Fruit fly (Drosophila melanogaster) whole organism, embryonic: ENCODE measurements around the gene CG8173.
A peak's percentile ranks its signal among the peaks of the same experiment; 100 is the strongest.

Source experiments
- B-H1 ChIP-seq: fragments of 200-800 bp; sonication (Bioruptor generic); IDR thresholded peaks from 3 replicates; pipeline ENCODE4 v1.3.6; 2022; ENCODE audit warnings: missing biosample characterization, missing genetic modification characterization
- Bdp1 ChIP-seq: fragments of 200-800 bp; sonication (Bioruptor generic); optimal IDR thresholded peaks from 3 replicates; lab custom pipeline; 2016; ENCODE audit warnings: missing biosample characterization, missing genetic modification characterization
- CG10959 ChIP-seq: fragments of 200-800 bp; sonication (Bioruptor generic); IDR thresholded peaks from 2 replicates; pipeline ENCODE4 v1.3.6; 2022; ENCODE audit warnings: missing biosample characterization, missing genetic modification characterization
- CG12219 ChIP-seq: fragments of 200-800 bp; sonication (Bioruptor generic); optimal IDR thresholded peaks from 3 replicates; lab custom pipeline; 2018; ENCODE audit warnings: missing biosample characterization, mild to moderate bottlenecking, missing genetic modification characterization
- CG12769 ChIP-seq: fragments of 200-800 bp; sonication (Bioruptor generic); optimal IDR thresholded peaks from 2 replicates; lab custom pipeline; 2019; ENCODE audit warnings: missing biosample characterization, mild to moderate bottlenecking, missing genetic modification characterization, moderate library complexity
- CG1529 ChIP-seq: fragments of 200-800 bp; sonication (Bioruptor generic); optimal IDR thresholded peaks from 3 replicates; lab custom pipeline; 2018; ENCODE audit warnings: missing biosample characterization, missing genetic modification characterization
- CG17385 ChIP-seq: fragments of 200-800 bp; sonication (Bioruptor generic); optimal IDR thresholded peaks from 3 replicates; lab custom pipeline; 2018; ENCODE audit warnings: missing biosample characterization, mild to moderate bottlenecking, missing genetic modification characterization
- CG2199 ChIP-seq: fragments of 200-800 bp; sonication (Bioruptor generic); IDR thresholded peaks from 3 replicates; pipeline ENCODE4 v1.3.6; 2022; ENCODE audit warnings: missing biosample characterization, missing genetic modification characterization
- CG34422 ChIP-seq: fragments of 200-800 bp; sonication (Bioruptor generic); IDR thresholded peaks from 3 replicates; pipeline ENCODE4 v1.3.6; 2022; ENCODE audit warnings: missing biosample characterization, missing genetic modification characterization
- CG4328 ChIP-seq: fragments of 200-800 bp; sonication (Bioruptor generic); optimal IDR thresholded peaks from 3 replicates; lab custom pipeline; 2017; ENCODE audit warnings: missing biosample characterization, missing genetic modification reagents, missing genetic modification characterization
- CG4360 ChIP-seq: fragments of 200-800 bp; sonication (Bioruptor generic); IDR thresholded peaks from 2 replicates; pipeline ENCODE4 v1.3.6; 2022; ENCODE audit warnings: missing biosample characterization, missing genetic modification characterization
- CG4820 ChIP-seq: fragments of 200-800 bp; sonication (Bioruptor generic); optimal IDR thresholded peaks from 3 replicates; lab custom pipeline; 2016; ENCODE audit warnings: missing biosample characterization, missing genetic modification characterization
- CG6813 ChIP-seq: fragments of 200-800 bp; sonication (Bioruptor generic); optimal IDR thresholded peaks from 2 replicates; lab custom pipeline; 2017; ENCODE audit warnings: missing biosample characterization, missing genetic modification characterization, mild to moderate bottlenecking, moderate library complexity, missing genetic modification reagents
- CG7556 ChIP-seq: fragments of 200-800 bp; sonication (Bioruptor generic); optimal IDR thresholded peaks from 2 replicates; lab custom pipeline; 2017; ENCODE audit warnings: missing biosample characterization, mild to moderate bottlenecking, missing genetic modification characterization
- CG7786 ChIP-seq: fragments of 200-800 bp; sonication (Bioruptor generic); optimal IDR thresholded peaks from 2 replicates; lab custom pipeline; 2016; ENCODE audit warnings: missing biosample characterization, missing genetic modification characterization
- CG7987 ChIP-seq: fragments of 200-800 bp; sonication (Bioruptor generic); optimal IDR thresholded peaks from 2 replicates; lab custom pipeline; 2018; ENCODE audit warnings: missing biosample characterization, mild to moderate bottlenecking, missing genetic modification characterization, moderate library complexity
- CG9876 ChIP-seq: fragments of 200-800 bp; sonication (Bioruptor generic); optimal IDR thresholded peaks from 2 replicates; lab custom pipeline; 2016; ENCODE audit warnings: missing biosample characterization, missing genetic modification characterization
- Dbx ChIP-seq: fragments of 200-800 bp; sonication (Bioruptor generic); IDR thresholded peaks from 3 replicates; pipeline ENCODE4 v1.3.6; 2022; ENCODE audit warnings: missing biosample characterization, missing genetic modification characterization
- Deaf1 ChIP-seq: fragments of 200-800 bp; optimal IDR thresholded peaks from 3 replicates; lab custom pipeline; 2019; ENCODE audit warnings: missing biosample characterization, mild to moderate bottlenecking, missing genetic modification characterization, moderate library complexity
- Doc2 ChIP-seq: fragments of 200-800 bp; sonication (Bioruptor generic); IDR thresholded peaks from 2 replicates; pipeline ENCODE4 v1.3.6; 2022; ENCODE audit warnings: missing biosample characterization, missing genetic modification characterization
- E2f2 ChIP-seq: fragments of 200-800 bp; sonication (Bioruptor generic); IDR thresholded peaks from 2 replicates; pipeline ENCODE4 v1.3.6; 2022; ENCODE audit warnings: missing biosample characterization, missing genetic modification characterization
- Gsc ChIP-seq: fragments of 200-800 bp; sonication (Bioruptor generic); IDR thresholded peaks from 2 replicates; pipeline ENCODE4 v1.3.6; 2022; ENCODE audit warnings: missing biosample characterization, missing genetic modification characterization
- H15 ChIP-seq: fragments of 200-800 bp; sonication (Bioruptor generic); IDR thresholded peaks from 3 replicates; pipeline ENCODE4 v1.3.6; 2022; ENCODE audit warnings: missing biosample characterization, missing genetic modification characterization
- H2.0 ChIP-seq: fragments of 200-800 bp; sonication (Bioruptor generic); IDR thresholded peaks from 2 replicates; pipeline ENCODE4 v1.3.6; 2022; ENCODE audit warnings: missing biosample characterization, missing genetic modification characterization
- HLH3B ChIP-seq: fragments of 200-800 bp; sonication (Bioruptor generic); IDR thresholded peaks from 2 replicates; pipeline ENCODE4 v1.3.6; 2022; ENCODE audit warnings: missing biosample characterization, missing genetic modification characterization
- Lim3 ChIP-seq: fragments of 200-800 bp; sonication (Bioruptor generic); IDR thresholded peaks from 2 replicates; pipeline ENCODE4 v1.3.6; 2022; ENCODE audit warnings: missing biosample characterization, missing genetic modification characterization
- Lpt ChIP-seq: fragments of >200 bp; optimal IDR thresholded peaks from 2 replicates; lab custom pipeline; 2018; ENCODE audit warnings: missing biosample characterization, missing genetic modification characterization
- Max ChIP-seq: fragments of 200-800 bp; sonication (Bioruptor generic); optimal IDR thresholded peaks from 2 replicates; lab custom pipeline; 2016; ENCODE audit warnings: missing biosample characterization, mild to moderate bottlenecking, missing genetic modification characterization
- Nf-YA ChIP-seq: fragments of 200-800 bp; sonication (Bioruptor generic); IDR thresholded peaks from 2 replicates; pipeline ENCODE4 v1.3.6; 2022; ENCODE audit warnings: missing biosample characterization, missing genetic modification characterization
- Nf-YB ChIP-seq: fragments of 200-800 bp; sonication (Bioruptor generic); optimal IDR thresholded peaks from 3 replicates; lab custom pipeline; 2019; ENCODE audit warnings: missing biosample characterization, mild to moderate bottlenecking, missing genetic modification characterization, moderate library complexity
- Ravus ChIP-seq: fragments of 200-800 bp; sonication (Bioruptor generic); IDR thresholded peaks from 2 replicates; pipeline ENCODE4 v1.3.6; 2022; ENCODE audit warnings: missing biosample characterization, missing genetic modification characterization
- TFAM ChIP-seq: fragments of 200-800 bp; sonication (Bioruptor generic); optimal IDR thresholded peaks from 2 replicates; lab custom pipeline; 2017; ENCODE audit warnings: missing biosample characterization, missing genetic modification characterization, inconsistent platforms
- Tbp ChIP-seq: fragments of >200 bp; optimal IDR thresholded peaks from 2 replicates; lab custom pipeline; 2018; ENCODE audit warnings: missing biosample characterization, missing genetic modification characterization
- Vsx1 ChIP-seq: fragments of 200-800 bp; sonication (Bioruptor generic); optimal IDR thresholded peaks from 2 replicates; lab custom pipeline; 2017; ENCODE audit warnings: missing biosample characterization, mild to moderate bottlenecking, missing genetic modification characterization, missing genetic modification reagents
- ash1 ChIP-seq: fragments of 200-800 bp; sonication (Bioruptor generic); optimal IDR thresholded peaks from 2 replicates; lab custom pipeline; 2018; ENCODE audit warnings: missing biosample characterization, mild to moderate bottlenecking, missing genetic modification characterization
- bbx ChIP-seq: fragments of 200-800 bp; sonication (Bioruptor generic); IDR thresholded peaks from 2 replicates; pipeline ENCODE4 v1.3.6; 2022; ENCODE audit warnings: missing biosample characterization, missing genetic modification characterization; ENCODE audit not compliant: partially characterized antibody
- btn ChIP-seq: fragments of 200-800 bp; sonication (Bioruptor generic); optimal IDR thresholded peaks from 2 replicates; lab custom pipeline; 2016; ENCODE audit warnings: missing biosample characterization, missing genetic modification characterization
- dm ChIP-seq: fragments of 200-800 bp; sonication (Bioruptor generic); optimal IDR thresholded peaks from 3 replicates; lab custom pipeline; 2016; ENCODE audit warnings: missing biosample characterization, missing genetic modification characterization
- fru ChIP-seq: fragments of >200 bp; optimal IDR thresholded peaks from 2 replicates; lab custom pipeline; 2017
- fu2 ChIP-seq: fragments of 200-800 bp; sonication (Bioruptor generic); optimal IDR thresholded peaks from 2 replicates; lab custom pipeline; 2016; ENCODE audit warnings: missing biosample characterization, missing genetic modification characterization
- gem ChIP-seq: fragments of 200-800 bp; sonication (Bioruptor generic); optimal IDR thresholded peaks from 2 replicates; lab custom pipeline; 2019; ENCODE audit warnings: missing biosample characterization, mild to moderate bottlenecking, missing genetic modification characterization, moderate library complexity
- h ChIP-seq: fragments of >200 bp; optimal IDR thresholded peaks from 2 replicates; lab custom pipeline; 2017
- her ChIP-seq: fragments of 200-800 bp; sonication (Bioruptor generic); optimal IDR thresholded peaks from 2 replicates; lab custom pipeline; 2016; ENCODE audit warnings: missing biosample characterization, missing genetic modification characterization
- hkb ChIP-seq, 2 experiments: fragments of 200-800 bp in 1 of 2; fragments of >200 bp in 1 of 2; sonication (Bioruptor generic) in 1 of 2; IDR thresholded peaks in 1 of 2; optimal IDR thresholded peaks in 1 of 2; 2 replicates each; pipeline versions ENCODE4 v1.3.6 to Lab custom; 2017 to 2022; ENCODE audit warnings: missing biosample characterization in 1 of 2, missing genetic modification characterization in 1 of 2
- ind ChIP-seq: fragments of 200-800 bp; sonication (Bioruptor generic); optimal IDR thresholded peaks from 3 replicates; lab custom pipeline; 2016; ENCODE audit warnings: missing biosample characterization, missing genetic modification characterization
- nerfin-2 ChIP-seq: fragments of 200-800 bp; sonication (Bioruptor generic); IDR thresholded peaks from 2 replicates; pipeline ENCODE4 v1.3.6; 2022; ENCODE audit warnings: missing biosample characterization, missing genetic modification characterization; ENCODE audit not compliant: partially characterized antibody
- onecut ChIP-seq: fragments of 200-800 bp; sonication (Bioruptor generic); IDR thresholded peaks from 2 replicates; pipeline ENCODE4 v1.3.6; 2022; ENCODE audit warnings: missing biosample characterization, missing genetic modification characterization
- otp ChIP-seq: fragments of 200-800 bp; sonication (Bioruptor generic); IDR thresholded peaks from 3 replicates; pipeline ENCODE4, ENCODE4 v1.3.6; 2022; ENCODE audit warnings: missing biosample characterization, missing genetic modification characterization
- sisA ChIP-seq: fragments of 200-800 bp; sonication (Bioruptor generic); IDR thresholded peaks from 2 replicates; pipeline ENCODE4 v1.3.6; 2022; ENCODE audit warnings: missing biosample characterization, missing genetic modification characterization
- sob ChIP-seq: fragments of 200-800 bp; sonication (Bioruptor generic); IDR thresholded peaks from 2 replicates; pipeline ENCODE4 v1.3.6; 2022; ENCODE audit warnings: missing biosample characterization, missing genetic modification characterization
- tin ChIP-seq: fragments of 200-800 bp; sonication (Bioruptor generic); optimal IDR thresholded peaks from 3 replicates; lab custom pipeline; 2016; ENCODE audit warnings: missing biosample characterization, missing genetic modification characterization
- zf30C ChIP-seq: fragments of 200-800 bp; sonication (Bioruptor generic); optimal IDR thresholded peaks from 3 replicates; lab custom pipeline; 2018; ENCODE audit warnings: missing biosample characterization, mild to moderate bottlenecking, missing genetic modification characterization
- zfh1 ChIP-seq: fragments of 200-800 bp; sonication (Bioruptor generic); IDR thresholded peaks from 3 replicates; pipeline ENCODE4 v1.3.6; 2022; ENCODE audit warnings: missing biosample characterization, missing genetic modification characterization

CG8173 gene

DNA sequence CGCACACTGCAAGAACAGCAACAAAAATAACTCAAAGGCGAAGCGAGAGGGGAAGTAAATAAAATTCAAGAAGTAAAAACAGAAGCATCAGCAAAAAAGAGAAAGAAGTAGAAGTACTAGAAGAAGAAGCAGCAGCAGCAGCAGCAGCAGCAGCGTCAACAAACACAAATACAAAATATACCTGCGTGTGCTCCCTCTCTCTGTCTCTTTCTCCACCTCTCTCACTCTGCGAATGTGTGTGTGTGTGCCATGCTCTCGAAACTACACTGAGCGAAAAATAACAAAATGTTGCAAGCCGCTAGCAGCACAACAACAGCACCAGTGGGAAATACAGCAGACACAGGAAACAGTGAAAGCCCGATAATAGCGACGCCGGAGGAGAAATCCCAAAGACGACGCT is 29.5 kb upstream of the CG8173 start (continued):
- peak; percentile 36 for TF ChIP-seq ash1
- TF ChIP-seq gem (tag; lab: Kevin White, UChicago) = no peak
- 0 out of 3 replicates have a peak, but pooled peaks have one; percentile 10 for TF ChIP-seq CG2199 (GFP tag; lab: Robert Waterston, UW)
- 0 out of 2 replicates have a peak, but pooled peaks have one; percentile 7 for TF ChIP-seq sisA (GFP tag; lab: Robert Waterston, UW)
- TF ChIP-seq bbx = no peak
- no peak for TF ChIP-seq zfh1 (GFP tag; lab: Robert Waterston, UW)
- TF ChIP-seq Max (GFP tag; lab: Kevin White, UChicago) = no peak
- TF ChIP-seq fu2 = no peak
- TF ChIP-seq CG4328 = no peak
- TF ChIP-seq otp = no peak
- 0 out of 2 replicates have a peak, but pooled peaks have one; percentile 4 for TF ChIP-seq CG4360 (GFP tag; lab: Robert Waterston, UW)
- TF ChIP-seq btn (GFP tag; lab: Kevin White, UChicago) = no peak
- no peak for TF ChIP-seq CG9876 (GFP tag; lab: Kevin White, UChicago)
- TF ChIP-seq CG12219 (GFP tag; lab: Kevin White, UChicago) = no peak
- peak; percentile 0 for TF ChIP-seq Bdp1 (GFP tag; lab: Kevin White, UChicago)
- TF ChIP-seq CG17385 = peak; percentile 93
- no peak for TF ChIP-seq E2f2 (GFP tag; lab: Robert Waterston, UW)
- TF ChIP-seq CG4820 = no peak
- peak; percentile 20 for TF ChIP-seq dm (GFP tag; lab: Kevin White, UChicago)
- no peak for TF ChIP-seq CG6813 (GFP tag; lab: Kevin White, UChicago)
- no peak for TF ChIP-seq Lpt (GFP tag; lab: Kevin White, UChicago)
- TF ChIP-seq hkb (optimal IDR thresholded peaks at IDR 0.05; lab: Kevin White, UChicago) = no peak
- no peak for TF ChIP-seq hkb (GFP tag; IDR thresholded peaks at IDR 0.05; lab: Robert Waterston, UW)
- no peak for TF ChIP-seq CG7556
- no peak for TF ChIP-seq CG12769 (tag; lab: Kevin White, UChicago)
- no peak for TF ChIP-seq fru (lab: Kevin White, UChicago)
- TF ChIP-seq zf30C (GFP tag; lab: Kevin White, UChicago) = peak; percentile 97
- TF ChIP-seq onecut (GFP tag; lab: Robert Waterston, UW) = no peak
- no peak for TF ChIP-seq nerfin-2 (GFP tag; lab: Robert Waterston, UW)
- TF ChIP-seq tin (GFP tag; lab: Kevin White, UChicago) = no peak
- TF ChIP-seq H2.0 = no peak
- TF ChIP-seq sob (GFP tag; lab: Robert Waterston, UW) = 0 out of 2 replicates have a peak, but pooled peaks have one; percentile 11
- TF ChIP-seq Nf-YA (GFP tag; lab: Robert Waterston, UW) = no peak
- TF ChIP-seq Tbp = no peak
- TF ChIP-seq Ravus (GFP tag; lab: Robert Waterston, UW) = no peak
- TF ChIP-seq Deaf1 (tag; lab: Kevin White, UChicago) = no peak
- TF ChIP-seq ind = no peak
- TF ChIP-seq CG10959 = no peak
- no peak for TF ChIP-seq her (GFP tag; lab: Kevin White, UChicago)
- TF ChIP-seq TFAM (GFP tag; lab: Kevin White, UChicago) = no peak
- TF ChIP-seq Vsx1 (GFP tag; lab: Kevin White, UChicago) = no peak
- no peak for TF ChIP-seq Dbx (GFP tag; lab: Robert Waterston, UW)
- no peak for TF ChIP-seq h (lab: Kevin White, UChicago)
- peak; percentile 11; the same call in 1 of the 2 replicates for TF ChIP-seq HLH3B (GFP tag; lab: Robert Waterston, UW)
- no peak for TF ChIP-seq H15
- no peak for TF ChIP-seq Doc2 (GFP tag; lab: Robert Waterston, UW)
- TF ChIP-seq CG1529 (GFP tag; lab: Kevin White, UChicago) = no peak
- TF ChIP-seq Gsc (GFP tag; lab: Robert Waterston, UW) = no peak
- no peak for TF ChIP-seq CG34422 (GFP tag; lab: Robert Waterston, UW)
- TF ChIP-seq CG7987 (GFP tag; lab: Kevin White, UChicago) = no peak
- no peak for TF ChIP-seq B-H1
- TF ChIP-seq Nf-YB = no peak
- TF ChIP-seq Lim3 (GFP tag; lab: Robert Waterston, UW) = no peak
- no peak for TF ChIP-seq CG7786
